Worm (Caenorhabditis elegans) whole organism, L2 larva: ENCODE measurements around the gene fut-4.

Source experiments
- C34F6.9 ChIP-seq: fragments of 150-350 bp; optimal IDR thresholded peaks from 2 replicates; lab custom pipeline; 2014; ENCODE audit warnings: missing biosample characterization, missing genetic modification characterization
- F13H6.1 ChIP-seq: sonication (generic microtip); optimal IDR thresholded peaks from 2 replicates; lab custom pipeline; 2016; ENCODE audit warnings: missing genetic modification characterization, missing compliant biosample characterization
- R02D3.7 ChIP-seq: fragments of 150-350 bp; optimal IDR thresholded peaks from 2 replicates; lab custom pipeline; 2014; ENCODE audit warnings: missing biosample characterization, missing genetic modification characterization
- Y55F3AM.14 ChIP-seq: fragments of 200-800 bp; sonication (Bioruptor generic); optimal IDR thresholded peaks from 2 replicates; lab custom pipeline; 2018; ENCODE audit warnings: mild to moderate bottlenecking, missing genetic modification characterization, missing compliant biosample characterization
- alr-1 ChIP-seq: fragments of 150-350 bp; optimal IDR thresholded peaks from 2 replicates; lab custom pipeline; 2014; ENCODE audit warnings: missing biosample characterization, missing genetic modification characterization
- aly-2 ChIP-seq: fragments of 150-350 bp; optimal IDR thresholded peaks from 2 replicates; lab custom pipeline; 2014; ENCODE audit warnings: missing biosample characterization, missing genetic modification characterization
- ama-1 ChIP-seq: fragments of 150-350 bp; optimal IDR thresholded peaks from 2 replicates; lab custom pipeline; 2018; ENCODE audit warnings: inconsistent platforms
- blmp-1 ChIP-seq: sonication (generic microtip); optimal IDR thresholded peaks from 2 replicates; lab custom pipeline; 2017; ENCODE audit warnings: missing genetic modification characterization, mild to moderate bottlenecking, missing compliant biosample characterization, antibody characterized with exemption, moderate library complexity; ENCODE audit not compliant: insufficient read depth
- ceh-16 ChIP-seq: fragments of 150-350 bp; optimal IDR thresholded peaks from 2 replicates; lab custom pipeline; 2014; ENCODE audit warnings: missing biosample characterization, missing genetic modification characterization
- ceh-82 ChIP-seq: fragments of 150-350 bp; optimal IDR thresholded peaks from 2 replicates; lab custom pipeline; 2014; ENCODE audit warnings: missing biosample characterization, missing genetic modification characterization
- crh-2 ChIP-seq: sonication (generic microtip); optimal IDR thresholded peaks from 2 replicates; lab custom pipeline; 2017; ENCODE audit warnings: missing biosample characterization, missing genetic modification characterization
- dmd-4 ChIP-seq: sonication (generic microtip); optimal IDR thresholded peaks from 2 replicates; lab custom pipeline; 2017; ENCODE audit warnings: missing biosample characterization, missing genetic modification characterization
- elt-1 ChIP-seq: fragments of 150-350 bp; optimal IDR thresholded peaks from 2 replicates; lab custom pipeline; 2014; ENCODE audit warnings: missing biosample characterization, missing genetic modification characterization
- elt-3 ChIP-seq: sonication (generic microtip); optimal IDR thresholded peaks from 2 replicates; lab custom pipeline; 2017; ENCODE audit warnings: missing biosample characterization, missing genetic modification characterization
- fos-1 ChIP-seq: fragments of 150-350 bp; optimal IDR thresholded peaks from 2 replicates; lab custom pipeline; 2014; ENCODE audit warnings: missing biosample characterization, missing genetic modification characterization
- lin-11 ChIP-seq: fragments of 150-350 bp; sonication (generic microtip); optimal IDR thresholded peaks from 2 replicates; lab custom pipeline; 2014; ENCODE audit warnings: missing biosample characterization, missing genetic modification characterization, inconsistent platforms, mixed read lengths
- lin-13 ChIP-seq: fragments of 150-350 bp; optimal IDR thresholded peaks from 2 replicates; lab custom pipeline; 2014; ENCODE audit warnings: missing biosample characterization, missing genetic modification reagents, missing genetic modification characterization
- lsy-2 ChIP-seq, 2 experiments: fragments of 150-350 bp in 1 of 2; sonication (generic microtip) in 1 of 2; optimal IDR thresholded peaks; 2 replicates each; lab custom pipeline; 2014 to 2017; ENCODE audit warnings: missing biosample characterization in 2 of 2, missing genetic modification characterization in 2 of 2
- mbf-1 ChIP-seq: sonication (generic microtip); optimal IDR thresholded peaks from 2 replicates; lab custom pipeline; 2017; ENCODE audit warnings: missing biosample characterization, missing genetic modification characterization
- mdl-1 ChIP-seq, 2 experiments: fragments of 150-350 bp in 1 of 2; sonication (generic microtip) in 1 of 2; optimal IDR thresholded peaks; 2 replicates each; lab custom pipeline; 2017; ENCODE audit warnings: missing biosample characterization in 2 of 2, missing genetic modification characterization in 2 of 2
- nhr-10 ChIP-seq: sonication (generic microtip); optimal IDR thresholded peaks from 2 replicates; lab custom pipeline; 2017; ENCODE audit warnings: missing biosample characterization, missing genetic modification characterization
- nhr-11 ChIP-seq: fragments of 150-350 bp; optimal IDR thresholded peaks from 2 replicates; lab custom pipeline; 2014; ENCODE audit warnings: missing biosample characterization, missing genetic modification characterization
- nhr-12 ChIP-seq: fragments of 150-350 bp; optimal IDR thresholded peaks from 2 replicates; lab custom pipeline; 2014; ENCODE audit warnings: missing biosample characterization, missing genetic modification characterization
- nhr-129 ChIP-seq: fragments of 150-350 bp; optimal IDR thresholded peaks from 2 replicates; lab custom pipeline; 2014; ENCODE audit warnings: missing biosample characterization, missing genetic modification characterization
- nhr-21 ChIP-seq: fragments of 150-350 bp; optimal IDR thresholded peaks from 2 replicates; lab custom pipeline; 2014; ENCODE audit warnings: missing biosample characterization, missing genetic modification characterization
- nhr-23 ChIP-seq: fragments of 150-350 bp; optimal IDR thresholded peaks from 2 replicates; lab custom pipeline; 2014; ENCODE audit warnings: missing biosample characterization, missing genetic modification reagents, missing genetic modification characterization
- nhr-25 ChIP-seq: fragments of 150-350 bp; sonication (generic microtip); optimal IDR thresholded peaks from 3 replicates; lab custom pipeline; 2014; ENCODE audit warnings: missing biosample characterization, missing genetic modification characterization
- nhr-6 ChIP-seq: fragments of 150-350 bp; optimal IDR thresholded peaks from 2 replicates; lab custom pipeline; 2014; ENCODE audit warnings: missing biosample characterization, missing genetic modification characterization
- nhr-77 ChIP-seq: fragments of 150-350 bp; optimal IDR thresholded peaks from 2 replicates; lab custom pipeline; 2014; ENCODE audit warnings: missing biosample characterization, missing genetic modification characterization
- skn-1 ChIP-seq: sonication (generic microtip); optimal IDR thresholded peaks from 2 replicates; lab custom pipeline; 2017; ENCODE audit warnings: missing biosample characterization, missing genetic modification characterization
- sma-3 ChIP-seq: sonication (generic microtip); optimal IDR thresholded peaks from 2 replicates; lab custom pipeline; 2016; ENCODE audit warnings: missing genetic modification reagents, missing genetic modification characterization, missing compliant biosample characterization
- sma-9 ChIP-seq, 2 experiments: fragments of 150-350 bp in 1 of 2; sonication (generic microtip) in 1 of 2; optimal IDR thresholded peaks; 2 replicates each; lab custom pipeline; 2014 to 2016; ENCODE audit warnings: missing genetic modification characterization in 2 of 2, mild to moderate bottlenecking in 1 of 2, missing biosample characterization in 1 of 2, missing compliant biosample characterization in 1 of 2, missing genetic modification reagents in 1 of 2, moderate library complexity in 1 of 2
- snpc-4 ChIP-seq: fragments of 150-350 bp; optimal IDR thresholded peaks from 2 replicates; lab custom pipeline; 2014; ENCODE audit warnings: missing biosample characterization, missing genetic modification characterization
- unc-55 ChIP-seq: fragments of 150-350 bp; sonication (generic microtip); optimal IDR thresholded peaks from 3 replicates; lab custom pipeline; 2014; ENCODE audit warnings: missing biosample characterization, missing genetic modification reagents, missing genetic modification characterization
- zag-1 ChIP-seq: fragments of 150-350 bp; optimal IDR thresholded peaks from 2 replicates; lab custom pipeline; 2014; ENCODE audit warnings: missing biosample characterization, missing genetic modification characterization
- ztf-1 ChIP-seq: fragments of 200-800 bp; sonication (Bioruptor generic); conservative IDR thresholded peaks from 2 replicates; pipeline ENCODE4 v1.3.6; 2022; ENCODE audit warnings: missing genetic modification characterization, missing compliant biosample characterization
- ztf-4 ChIP-seq: fragments of 150-350 bp; optimal IDR thresholded peaks from 2 replicates; lab custom pipeline; 2014; ENCODE audit warnings: missing biosample characterization, missing genetic modification characterization

fut-4 gene

DNA sequence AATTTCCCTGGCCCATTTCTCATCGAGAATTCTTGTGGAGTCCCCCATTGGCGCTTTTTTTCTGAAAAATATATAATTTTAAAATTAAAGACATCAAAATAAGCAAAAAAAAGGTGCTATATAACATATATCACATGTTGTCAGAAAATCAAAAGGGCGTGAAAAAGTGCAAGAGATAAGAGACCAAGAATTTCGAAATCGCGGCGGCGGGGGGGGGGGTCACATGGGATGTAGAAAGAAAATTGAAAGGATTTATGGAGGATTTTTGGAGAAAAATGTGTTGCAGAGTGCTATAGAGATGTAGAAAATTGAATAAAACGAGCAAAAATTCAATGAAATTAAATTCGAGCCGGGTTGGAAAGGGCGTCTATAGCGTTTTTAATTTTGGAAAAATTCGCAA, 8.8 kb upstream of the fut-4 start, which contains the start of gene K12H6.6:
K12H6.6 (minus strand) TSS at position 61 of the 400 bp plus-strand sequence.
- no peak for TF ChIP-seq unc-55 (GFP tag; lab: Kevin White, UChicago)
- peak; percentile 14 for TF ChIP-seq C34F6.9
- no peak for TF ChIP-seq elt-3
- no peak for TF ChIP-seq R02D3.7 (tag; lab: Kevin White, UChicago)
- no peak for TF ChIP-seq nhr-77 (tag; lab: Kevin White, UChicago)
- TF ChIP-seq ceh-16 (tag; lab: Kevin White, UChicago), result no peak
- no peak for TF ChIP-seq ztf-1 (GFP tag; lab: Robert Waterston, UW)

DNA sequence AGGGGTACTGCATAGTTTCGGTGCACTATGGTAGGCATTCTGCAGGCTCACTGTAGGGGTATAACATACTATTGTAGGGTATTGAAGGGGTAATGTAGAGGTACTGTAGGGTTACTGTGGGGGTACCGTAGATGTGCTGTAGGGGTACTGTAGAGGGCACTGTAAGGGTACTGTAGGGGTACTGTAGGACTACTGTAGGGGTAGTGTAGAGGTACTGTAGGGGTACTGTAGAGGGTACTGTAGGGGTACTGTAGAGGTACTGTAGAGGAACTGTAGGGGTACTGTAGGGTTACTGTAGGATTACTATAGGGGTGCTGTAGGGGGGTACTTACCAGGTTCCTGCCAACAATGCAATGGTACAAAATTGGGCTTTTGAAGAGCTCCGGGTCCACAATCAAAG, 7.8 kb upstream of the fut-4 start:
- TF ChIP-seq unc-55 (GFP tag; lab: Kevin White, UChicago) (no peak), elt-1 (tag; lab: Kevin White, UChicago) (no peak), zag-1 (tag; lab: Kevin White, UChicago) (no peak), blmp-1 (tag; lab: Kevin White, UChicago) (no peak), sma-3 (GFP tag; lab: Kevin White, UChicago) (no peak), ceh-82 (tag; lab: Kevin White, UChicago) (no peak), nhr-12 (no peak), nhr-10 (tag; lab: Kevin White, UChicago) (no peak), C34F6.9 (no peak), ztf-4 (tag; lab: Kevin White, UChicago) (no peak), snpc-4 (tag; lab: Kevin White, UChicago) (no peak), skn-1 (tag; lab: Kevin White, UChicago) (no peak), nhr-25 (tag; lab: Kevin White, UChicago) (no peak), aly-2 (tag; lab: Kevin White, UChicago) (no peak), dmd-4 (tag; lab: Kevin White, UChicago) (no peak), nhr-129 (tag; lab: Kevin White, UChicago) (no peak), nhr-6 (tag; lab: Kevin White, UChicago) (no peak), nhr-77 (tag; lab: Kevin White, UChicago) (no peak)

DNA sequence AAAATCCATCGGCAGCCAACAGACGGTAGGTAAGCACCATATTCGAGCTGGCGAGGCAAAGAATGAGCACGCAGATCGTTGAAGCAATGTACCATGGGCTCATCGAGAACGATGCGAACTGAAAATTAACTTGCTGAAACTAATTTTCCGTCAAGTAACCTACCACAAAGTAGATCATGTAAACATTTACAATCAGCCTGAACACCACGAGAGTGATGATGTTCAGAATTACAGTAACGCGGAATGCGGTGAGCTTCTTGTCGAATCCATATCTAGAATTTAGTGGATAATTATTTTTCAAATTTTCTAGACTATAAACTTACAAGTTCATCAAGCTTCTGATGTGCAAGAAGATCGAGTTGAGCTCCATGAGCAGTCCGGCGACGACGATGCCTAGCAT, 7.1 kb upstream of the fut-4 start:
- no peak for TF ChIP-seq nhr-23 (tag; lab: Kevin White, UChicago)
- no peak for TF ChIP-seq dmd-4 (tag; lab: Kevin White, UChicago)
- TF ChIP-seq nhr-11 (tag; lab: Kevin White, UChicago), result no peak
- TF ChIP-seq F13H6.1 (tag; lab: Kevin White, UChicago), result no peak
- no peak for TF ChIP-seq snpc-4 (tag; lab: Kevin White, UChicago)
- TF ChIP-seq nhr-129 (tag; lab: Kevin White, UChicago), result no peak
- no peak for TF ChIP-seq elt-3
- TF ChIP-seq lsy-2 (tag; optimal IDR thresholded peaks at IDR 0.05; lab: Kevin White, UChicago), result no peak
- no peak for TF ChIP-seq lin-11 (tag; lab: Kevin White, UChicago)
- no peak for TF ChIP-seq ama-1
- no peak for TF ChIP-seq Y55F3AM.14 (GFP tag; lab: Kevin White, UChicago)
- no peak for TF ChIP-seq ztf-1 (GFP tag; lab: Robert Waterston, UW)
- TF ChIP-seq mdl-1 (tag; optimal IDR thresholded peaks at IDR 0.05; lab: Kevin White, UChicago), result no peak

DNA sequence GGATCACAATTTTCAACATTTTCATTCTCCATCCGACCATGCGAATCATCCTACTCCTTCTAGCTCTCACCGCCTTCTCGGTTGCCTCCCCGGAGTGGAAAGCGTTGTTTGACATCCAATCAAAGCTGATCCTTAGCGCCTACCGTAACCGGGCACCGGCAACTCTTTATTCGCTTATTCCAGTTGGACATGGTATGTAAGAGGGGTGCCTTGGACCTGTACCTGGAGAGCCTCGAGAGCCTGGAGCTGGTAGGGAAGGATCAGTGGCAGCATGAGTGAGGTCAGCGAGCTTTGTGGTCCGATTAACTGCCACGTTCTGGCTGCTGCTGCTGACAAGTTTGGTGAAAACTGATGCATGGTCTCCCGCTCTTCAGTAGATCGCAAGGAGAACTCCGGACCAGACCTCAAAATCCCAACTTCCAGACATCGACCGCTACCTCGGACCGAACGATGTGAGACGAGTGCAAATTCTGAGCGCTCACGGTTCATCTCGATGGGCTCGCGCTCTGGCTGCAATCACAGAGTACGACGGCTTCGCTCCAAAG, 5.6 kb upstream of the fut-4 start, which contains the start of gene K12H6.8:
K12H6.8 (plus strand) TSS at position 38 of the 545 bp plus-strand sequence.
- TF ChIP-seq sma-9 (GFP tag; optimal IDR thresholded peaks at IDR 0.05; lab: Kevin White, UChicago) (no peak), sma-9 (tag; optimal IDR thresholded peaks at IDR 0.05; lab: Kevin White, UChicago) (no peak), mdl-1 (tag; optimal IDR thresholded peaks at IDR 0.05; lab: Kevin White, UChicago) (no peak), mbf-1 (tag; lab: Kevin White, UChicago) (no peak)

DNA sequence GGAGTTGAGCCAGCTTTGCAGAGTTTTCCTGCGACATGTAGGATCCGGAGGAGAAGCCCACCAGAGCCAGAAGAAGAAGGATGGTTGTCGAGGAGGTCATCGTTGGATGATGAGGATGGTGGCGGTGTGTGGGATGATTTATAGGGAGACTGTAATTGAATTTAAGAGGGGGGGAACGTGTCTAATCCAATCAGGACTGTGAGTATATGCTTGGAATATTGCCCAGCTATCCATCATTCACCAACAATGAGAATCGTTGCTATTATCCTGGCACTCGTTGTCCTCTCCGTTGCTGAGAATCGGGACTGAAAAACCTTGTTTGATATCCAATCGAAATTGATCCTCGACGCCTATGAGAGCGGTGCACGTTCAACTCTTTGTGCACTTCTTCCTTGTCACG, 3.7 kb upstream of the fut-4 start, which contains the start of gene K12H6.5:
K12H6.5 (minus strand) TSS at position 101 of the 400 bp plus-strand sequence.
- TF ChIP-seq nhr-21 (tag; lab: Kevin White, UChicago) (no peak), sma-9 (GFP tag; optimal IDR thresholded peaks at IDR 0.05; lab: Kevin White, UChicago) (no peak), sma-9 (tag; optimal IDR thresholded peaks at IDR 0.05; lab: Kevin White, UChicago) (no peak), crh-2 (tag; lab: Kevin White, UChicago) (no peak), elt-1 (tag; lab: Kevin White, UChicago) (no peak), nhr-11 (tag; lab: Kevin White, UChicago) (no peak), fos-1 (no peak), ztf-4 (tag; lab: Kevin White, UChicago) (no peak), lin-11 (tag; lab: Kevin White, UChicago) (no peak), alr-1 (tag; lab: Kevin White, UChicago) (no peak), lsy-2 (tag; optimal IDR thresholded peaks at IDR 0.05; lab: Kevin White, UChicago) (no peak), R02D3.7 (tag; lab: Kevin White, UChicago) (no peak), lin-13 (no peak), ceh-82 (tag; lab: Kevin White, UChicago) (no peak)
